Fruit fly (Drosophila melanogaster) whole organism: Measurements from ENCODE around the gene BORCS5.

Source experiments
- CG8478 ChIP-seq: fragments of >200 bp; optimal IDR thresholded peaks from 2 replicates; lab custom pipeline; 2018; ENCODE audit warnings: inconsistent platforms
- Dll ChIP-seq: fragments of >200 bp; optimal IDR thresholded peaks from 2 replicates; lab custom pipeline; 2017
- EcR ChIP-seq, 2 experiments: fragments of >200 bp; optimal IDR thresholded peaks; 2 replicates each; lab custom pipeline; 2017; ENCODE audit warnings: missing biosample characterization in 2 of 2, missing genetic modification characterization in 2 of 2, missing genetic modification reagents in 2 of 2
- pan ChIP-seq: fragments of >200 bp; optimal IDR thresholded peaks from 2 replicates; lab custom pipeline; 2017
- psq ChIP-seq: fragments of >200 bp; optimal IDR thresholded peaks from 2 replicates; lab custom pipeline; 2017
- usp ChIP-seq: fragments of >200 bp; optimal IDR thresholded peaks from 2 replicates; lab custom pipeline; 2017; ENCODE audit warnings: missing biosample characterization, missing genetic modification characterization, mixed read lengths

Gene BORCS5

DNA sequence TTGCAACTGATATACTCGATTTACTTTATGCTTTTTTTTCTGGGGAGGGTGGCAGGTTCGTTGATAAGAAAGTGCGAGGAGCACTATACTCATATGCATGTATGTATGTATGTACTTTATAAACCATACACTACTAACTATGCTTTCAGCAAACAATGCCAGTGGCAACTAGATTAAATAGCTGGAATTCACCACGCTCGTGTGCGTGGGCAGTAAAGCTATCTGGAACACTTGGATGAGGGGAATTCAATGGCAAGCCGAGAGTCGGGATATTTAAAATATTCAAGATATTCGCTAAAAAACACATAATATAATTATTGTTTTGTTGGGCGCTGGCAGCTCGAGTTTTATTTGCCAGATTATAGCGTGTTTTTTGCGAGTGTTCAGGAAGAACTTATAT is 15.7 kb downstream of the BORCS5 start:
- TF ChIP-seq Dll (no peak), psq (lab: Kevin White, UChicago) (no peak), EcR (GFP tag; optimal IDR thresholded peaks at IDR 0.05; lab: Kevin White, UChicago) (no peak), pan (lab: Kevin White, UChicago) (no peak), CG8478 (lab: Kevin White, UChicago) (no peak), usp (GFP tag; lab: Kevin White, UChicago) (no peak)

DNA sequence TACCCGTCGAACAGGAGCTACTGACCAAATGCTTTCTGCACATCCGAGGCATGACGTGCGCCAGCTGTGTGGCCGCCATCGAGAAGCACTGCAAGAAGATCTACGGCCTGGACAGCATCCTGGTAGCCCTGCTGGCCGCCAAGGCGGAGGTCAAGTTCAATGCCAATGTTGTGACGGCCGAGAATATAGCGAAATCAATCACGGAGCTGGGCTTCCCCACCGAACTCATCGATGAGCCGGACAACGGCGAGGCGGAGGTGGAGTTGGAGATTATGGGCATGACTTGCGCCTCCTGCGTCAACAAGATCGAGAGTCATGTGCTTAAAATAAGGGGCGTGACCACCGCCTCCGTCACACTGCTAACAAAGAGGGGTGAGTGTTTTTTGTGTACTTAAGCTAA is 16.6 kb downstream of the BORCS5 start:
- TF ChIP-seq psq (lab: Kevin White, UChicago) (no peak), Dll (no peak), usp (GFP tag; lab: Kevin White, UChicago) (no peak), pan (lab: Kevin White, UChicago) (no peak), CG8478 (lab: Kevin White, UChicago) (no peak), EcR (GFP tag; optimal IDR thresholded peaks at IDR 0.05; lab: Kevin White, UChicago) (no peak)

- TF ChIP-seq EcR (GFP tag; optimal IDR thresholded peaks at IDR 0.05; lab: Kevin White, UChicago), result no peak
- no peak for TF ChIP-seq CG8478 (lab: Kevin White, UChicago)
- TF ChIP-seq Dll, result no peak
- no peak for TF ChIP-seq pan (lab: Kevin White, UChicago)
- TF ChIP-seq usp (GFP tag; lab: Kevin White, UChicago), result no peak
- TF ChIP-seq psq (lab: Kevin White, UChicago), result no peak
These were observed 17.7 kb downstream of the BORCS5 start, which contains the start of the genes CG10347 and ATP7 for dm6 chrX:11854758-11855465. TSS of gene CG10347 (minus strand) at chrX:11854931. TSS of gene ATP7 (plus strand) at chrX:11855022.

DNA sequence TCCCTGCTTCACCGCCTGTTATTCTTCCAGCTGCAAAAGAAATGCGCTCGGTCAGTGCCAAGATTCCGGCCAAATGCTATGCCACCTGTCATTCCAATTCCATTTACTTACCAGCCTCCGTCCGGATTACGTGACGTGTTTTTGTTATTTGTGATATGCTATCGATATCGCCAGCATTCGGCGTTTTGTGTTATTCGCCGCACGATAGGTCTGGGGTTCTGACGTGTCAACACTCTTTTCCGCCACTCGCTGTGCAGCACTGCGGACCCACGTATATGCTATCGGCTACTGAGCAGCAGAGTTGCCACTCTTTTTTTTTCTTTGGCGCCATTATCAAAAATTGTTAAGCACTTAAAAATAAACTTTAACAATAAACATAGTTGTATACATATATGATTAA is 20.3 kb downstream of the BORCS5 start, which contains the start of gene p24-1:
Gene p24-1 (minus strand): TSS at position 221 of the 400 bp plus-strand sequence.
- TF ChIP-seq usp (GFP tag; lab: Kevin White, UChicago) (no peak), EcR (GFP tag; optimal IDR thresholded peaks at IDR 0.05; lab: Kevin White, UChicago) (no peak), Dll (no peak), pan (lab: Kevin White, UChicago) (no peak), CG8478 (lab: Kevin White, UChicago) (no peak), psq (lab: Kevin White, UChicago) (no peak)

DNA sequence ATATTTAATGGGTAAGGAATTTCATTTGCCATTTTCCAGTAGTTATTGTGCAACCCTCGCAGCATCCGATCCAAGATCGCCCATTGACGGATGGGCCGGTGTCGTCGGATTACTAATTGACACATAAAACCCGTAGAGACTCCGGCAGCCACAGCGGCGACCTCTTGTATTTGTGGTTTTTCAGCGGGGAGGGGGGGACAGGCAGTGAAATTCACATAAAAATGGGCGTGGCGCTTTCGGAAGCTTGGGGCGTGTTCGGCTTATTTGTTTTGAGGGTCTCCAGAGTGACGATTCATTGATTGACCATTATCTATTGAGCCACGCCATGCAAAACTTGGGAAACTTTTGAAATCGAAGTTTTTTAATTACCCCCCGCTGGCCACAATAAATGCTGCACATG is 23.3 kb downstream of the BORCS5 start:
- no peak for TF ChIP-seq CG8478 (lab: Kevin White, UChicago)
- no peak for TF ChIP-seq pan (lab: Kevin White, UChicago)
- no peak for TF ChIP-seq EcR (GFP tag; optimal IDR thresholded peaks at IDR 0.05; lab: Kevin White, UChicago)
- no peak for TF ChIP-seq usp (GFP tag; lab: Kevin White, UChicago)
- no peak for TF ChIP-seq Dll
- TF ChIP-seq psq (lab: Kevin White, UChicago), result no peak

dm6 chrX:11848507-11849264 is 23.9 kb downstream of the BORCS5 start:
- no peak for TF ChIP-seq psq (lab: Kevin White, UChicago)
- no peak for TF ChIP-seq CG8478 (lab: Kevin White, UChicago)
- no peak for TF ChIP-seq EcR (GFP tag; optimal IDR thresholded peaks at IDR 0.05; lab: Kevin White, UChicago)
- TF ChIP-seq pan (lab: Kevin White, UChicago), result no peak
- TF ChIP-seq usp (GFP tag; lab: Kevin White, UChicago), result no peak
- TF ChIP-seq Dll, result no peak

DNA sequence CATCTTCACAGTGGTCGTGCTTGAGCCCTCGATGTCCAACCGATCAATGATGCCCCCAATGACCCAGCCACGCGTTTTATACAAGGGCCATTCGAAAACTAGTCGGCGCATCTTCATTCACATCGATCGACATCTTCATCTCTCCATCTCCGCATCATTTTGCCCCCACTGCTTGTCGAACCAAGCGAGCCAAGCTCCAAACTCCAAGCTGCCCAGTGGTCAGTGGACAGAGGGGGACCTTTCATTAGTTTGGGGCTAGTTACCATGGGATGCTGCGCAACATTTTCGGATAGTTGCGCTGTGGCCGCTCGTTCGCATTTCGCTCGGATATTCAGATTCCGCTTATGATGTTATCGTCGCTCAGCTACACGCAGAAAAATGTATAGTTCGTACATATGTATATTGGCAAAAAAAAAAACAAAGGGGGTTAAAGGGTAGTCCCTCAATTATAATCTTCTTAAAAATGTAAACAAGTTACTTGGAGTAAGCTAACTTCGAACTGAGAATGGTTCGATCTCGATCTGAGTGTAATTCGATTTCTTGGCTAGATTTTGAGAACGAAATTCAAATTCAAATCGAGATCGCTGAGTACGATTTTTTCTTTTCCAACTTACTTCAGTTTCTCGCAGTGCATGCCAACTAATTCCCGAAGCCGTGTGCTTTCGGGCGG is 26.4 kb downstream of the BORCS5 start, which contains the start of gene CG15740:
Gene CG15740 (minus strand): TSS at position 51 of the 670 bp plus-strand sequence.
- TF ChIP-seq Dll, result no peak
- no peak for TF ChIP-seq usp (GFP tag; lab: Kevin White, UChicago)
- no peak for TF ChIP-seq psq (lab: Kevin White, UChicago)

- TF ChIP-seq psq (lab: Kevin White, UChicago) (no peak), CG8478 (lab: Kevin White, UChicago) (no peak), pan (lab: Kevin White, UChicago) (no peak), Dll (no peak), usp (GFP tag; lab: Kevin White, UChicago) (no peak), EcR (GFP tag; optimal IDR thresholded peaks at IDR 0.05; lab: Kevin White, UChicago) (no peak)
These were observed 30.7 kb downstream of the BORCS5 start for dm6 chrX:11841702-11842378.

dm6 chrX:11839308-11839707 is 33.3 kb downstream of the BORCS5 start, which contains the start of gene Cyp28c1:
TSS of gene Cyp28c1 (plus strand) at chrX:11839608.
- no peak for TF ChIP-seq usp (GFP tag; lab: Kevin White, UChicago)
- TF ChIP-seq pan (lab: Kevin White, UChicago), result no peak
- no peak for TF ChIP-seq psq (lab: Kevin White, UChicago)
- TF ChIP-seq EcR (GFP tag; optimal IDR thresholded peaks at IDR 0.05; lab: Kevin White, UChicago), result no peak
- no peak for TF ChIP-seq Dll
- TF ChIP-seq CG8478 (lab: Kevin White, UChicago), result no peak

DNA sequence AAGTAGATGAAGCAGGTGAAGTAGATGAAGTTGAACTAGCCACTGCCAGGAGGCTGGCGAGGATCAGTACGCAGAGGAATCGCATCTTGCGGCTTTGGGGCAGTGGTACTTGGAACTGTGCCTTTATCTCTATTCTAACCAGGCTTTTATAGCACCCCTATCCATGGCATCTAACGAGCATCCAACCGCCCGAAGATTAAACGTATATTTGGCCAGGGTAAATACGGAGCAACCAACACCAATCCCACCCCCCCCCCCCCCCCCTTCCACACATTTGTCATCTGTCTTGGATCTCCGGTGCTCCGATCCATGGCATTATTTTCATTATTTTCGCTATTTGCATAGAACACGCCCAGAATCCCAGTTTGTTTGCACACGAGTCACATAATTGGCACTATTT is 34.7 kb downstream of the BORCS5 start, which contains the start of gene CG15741:
Gene CG15741 (minus strand): TSS at position 101 of the 400 bp plus-strand sequence.
- no peak for TF ChIP-seq EcR (GFP tag; optimal IDR thresholded peaks at IDR 0.05; lab: Kevin White, UChicago)
